Worm (Caenorhabditis elegans) whole organism, L3 larva: ENCODE data around the gene pigk-1.

Experiments used
- ama-1 ChIP-seq: fragments of 150-350 bp; optimal IDR thresholded peaks from 2 replicates; lab custom pipeline; 2018
- egl-27 ChIP-seq: sonication (generic microtip); optimal IDR thresholded peaks from 4 replicates; lab custom pipeline; 2017; ENCODE audit warnings: missing biosample characterization, missing genetic modification reagents, missing genetic modification characterization
- elt-1 ChIP-seq: fragments of 150-350 bp; optimal IDR thresholded peaks from 2 replicates; lab custom pipeline; 2014; ENCODE audit warnings: missing biosample characterization, missing genetic modification characterization
- fos-1 ChIP-seq: fragments of 150-350 bp; optimal IDR thresholded peaks from 2 replicates; lab custom pipeline; 2014; ENCODE audit warnings: missing biosample characterization, missing genetic modification characterization
- jun-1 ChIP-seq: fragments of 150-350 bp; optimal IDR thresholded peaks from 2 replicates; lab custom pipeline; 2014; ENCODE audit warnings: missing biosample characterization, missing genetic modification reagents, missing genetic modification characterization
- lin-39 ChIP-seq: fragments of 150-350 bp; optimal IDR thresholded peaks from 2 replicates; lab custom pipeline; 2018; ENCODE audit warnings: missing biosample characterization, missing genetic modification reagents, missing genetic modification characterization
- mdl-1 ChIP-seq: fragments of 150-350 bp; optimal IDR thresholded peaks from 2 replicates; lab custom pipeline; 2014; ENCODE audit warnings: missing biosample characterization, missing genetic modification characterization
- nfya-1 ChIP-seq: sonication (generic microtip); optimal IDR thresholded peaks from 2 replicates; lab custom pipeline; 2017; ENCODE audit warnings: missing genetic modification characterization, mild to moderate bottlenecking, missing compliant biosample characterization, antibody characterized with exemption, moderate library complexity; ENCODE audit not compliant: insufficient read depth
- nhr-11 ChIP-seq: fragments of 150-350 bp; optimal IDR thresholded peaks from 2 replicates; lab custom pipeline; 2014; ENCODE audit warnings: missing biosample characterization, missing genetic modification characterization
- nhr-237 ChIP-seq: fragments of 150-350 bp; optimal IDR thresholded peaks from 2 replicates; lab custom pipeline; 2014; ENCODE audit warnings: missing biosample characterization, missing genetic modification characterization
- nhr-43 ChIP-seq: sonication (generic microtip); optimal IDR thresholded peaks from 2 replicates; lab custom pipeline; 2016; ENCODE audit warnings: mild to moderate bottlenecking, missing genetic modification characterization, missing compliant biosample characterization; ENCODE audit not compliant: poor library complexity, severe bottlenecking
- nhr-76 ChIP-seq: fragments of 150-350 bp; sonication (generic microtip); optimal IDR thresholded peaks from 5 replicates; lab custom pipeline; 2014; ENCODE audit warnings: missing biosample characterization, missing genetic modification characterization
- snpc-4 ChIP-seq: fragments of 150-350 bp; optimal IDR thresholded peaks from 2 replicates; lab custom pipeline; 2014; ENCODE audit warnings: missing biosample characterization, missing genetic modification characterization

DNA sequence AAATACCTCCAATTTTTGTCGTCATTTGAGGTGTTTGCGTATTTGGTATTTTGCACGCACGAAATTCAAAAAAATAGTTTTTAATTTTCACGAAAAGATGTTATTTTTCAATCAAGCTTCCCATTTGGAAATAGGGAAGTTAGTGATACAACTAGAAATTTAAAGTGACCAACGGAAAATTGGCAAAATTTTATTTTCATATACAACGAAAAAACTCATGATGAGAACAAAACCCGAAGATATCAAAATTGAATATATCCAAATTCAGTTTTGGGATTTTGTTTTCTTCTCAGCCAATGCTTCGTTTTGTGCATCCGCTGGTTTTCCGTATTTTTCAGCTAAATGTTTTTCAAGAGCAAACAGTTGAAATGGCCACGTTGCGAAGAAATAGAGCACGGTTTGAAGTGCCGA, 36.1 kb upstream of the pigk-1 start:
- TF ChIP-seq snpc-4 (tag; lab: Kevin White, UChicago): no peak
- no peak for TF ChIP-seq nhr-11 (tag; lab: Kevin White, UChicago)
- no peak for TF ChIP-seq ama-1 (lab: Kevin White, UChicago)
- TF ChIP-seq nhr-76: no peak
- TF ChIP-seq egl-27 (tag; lab: Kevin White, UChicago): no peak
- TF ChIP-seq mdl-1 (tag; lab: Kevin White, UChicago): no peak
- no peak for TF ChIP-seq nhr-237 (tag; lab: Kevin White, UChicago)
- TF ChIP-seq lin-39 (tag; lab: Kevin White, UChicago): no peak
- TF ChIP-seq nfya-1: no peak
- TF ChIP-seq jun-1: no peak
- no peak for TF ChIP-seq fos-1 (tag; lab: Kevin White, UChicago)
- no peak for TF ChIP-seq nhr-43
- TF ChIP-seq elt-1 (tag; lab: Kevin White, UChicago): no peak
